Worm (Caenorhabditis elegans): ENCODE results near the gene msp-51.
"Not testable (repeated sequence)": the region's sequence is repeated elsewhere in the genome, so short reads cannot be mapped to it uniquely, and the experiment has no call there.

- TF ChIP-seq cog-1 (tag; optimal IDR thresholded peaks at IDR 0.05); flt-1 (GFP tag; IDR thresholded peaks at IDR 0.05); ztf-29 (GFP tag; IDR thresholded peaks at IDR 0.05); ztf-23 (GFP tag; IDR thresholded peaks at IDR 0.05); med-1 (GFP tag; optimal IDR thresholded peaks at IDR 0.05; ENCODE audit: insufficient read depth); T22C8.4 (GFP tag; IDR thresholded peaks at IDR 0.05); ref-1 (GFP tag; conservative IDR thresholded peaks at IDR 0.05); tab-1 (GFP tag; IDR thresholded peaks at IDR 0.05): not testable (repeated sequence)
Measured at ce11 chrIV:5308046-5308643, 13.0 kb upstream of the msp-51 start, which contains the start of the genes ZK354.9 and msp-58.

Data from whole organism, midembryonic.